Worm (Caenorhabditis elegans): ENCODE measurements around the gene sod-4.

ce11 chrIII:9455980-9456658 is 44.1 kb downstream of the sod-4 start, which contains the start of the genes rheb-1 and spk-1:
- peak; percentile 94 for TF ChIP-seq W03F9.2 (tag; optimal IDR thresholded peaks at IDR 0.05)
- no peak for TF ChIP-seq dao-5 (tag; optimal IDR thresholded peaks at IDR 0.05)
- peak; percentile 8 for TF ChIP-seq him-1 (tag; optimal IDR thresholded peaks at IDR 0.05)
